Worm (Caenorhabditis elegans): ENCODE results near the gene F26D11.12.

ce11 chrV:7926784-7927183, 28.3 kb downstream of the F26D11.12 start, which contains the start of gene srsx-6:
- TF ChIP-seq pes-1 (GFP tag; IDR thresholded peaks at IDR 0.05) = no peak
- TF ChIP-seq ama-1 (optimal IDR thresholded peaks at IDR 0.05) = no peak
- no peak for TF ChIP-seq flt-1 (GFP tag; IDR thresholded peaks at IDR 0.05)
- no peak for TF ChIP-seq F13C5.2 (tag; optimal IDR thresholded peaks at IDR 0.05)
- TF ChIP-seq aly-1 (tag; optimal IDR thresholded peaks at IDR 0.05) = no peak
- no peak for TF ChIP-seq sea-1 (GFP tag; conservative IDR thresholded peaks at IDR 0.05)
- no peak for TF ChIP-seq hnd-1 (tag; optimal IDR thresholded peaks at IDR 0.05)
- TF ChIP-seq scrt-1 (GFP tag; IDR thresholded peaks at IDR 0.05) = no peak
- TF ChIP-seq tra-4 (tag; optimal IDR thresholded peaks at IDR 0.05) = no peak
- no peak for TF ChIP-seq ets-7 (tag; optimal IDR thresholded peaks at IDR 0.05)
- TF ChIP-seq hmg-4 (GFP tag; optimal IDR thresholded peaks at IDR 0.05) = no peak

Measured in whole organism, early embryonic.